Fruit fly (Drosophila melanogaster) whole organism, embryonic: ENCODE data around the gene CCHa2.

Experiments used
- Atf6 ChIP-seq: fragments of 200-800 bp; sonication (Bioruptor generic); IDR thresholded peaks from 2 replicates; pipeline ENCODE4 v1.3.6; 2022; ENCODE audit warnings: missing biosample characterization, missing genetic modification characterization
- B-H1 ChIP-seq: fragments of 200-800 bp; sonication (Bioruptor generic); IDR thresholded peaks from 3 replicates; pipeline ENCODE4 v1.3.6; 2022; ENCODE audit warnings: missing biosample characterization, missing genetic modification characterization
- CG10209 ChIP-seq: fragments of 200-800 bp; sonication (Bioruptor generic); optimal IDR thresholded peaks from 3 replicates; lab custom pipeline; 2017; ENCODE audit warnings: missing biosample characterization, mild to moderate bottlenecking, missing genetic modification characterization, missing genetic modification reagents
- CG10267 ChIP-seq: fragments of 200-800 bp; sonication (Bioruptor generic); optimal IDR thresholded peaks from 2 replicates; lab custom pipeline; 2018; ENCODE audit warnings: missing biosample characterization, mild to moderate bottlenecking, missing genetic modification characterization, moderate library complexity
- CG12299 ChIP-seq: fragments of 200-800 bp; sonication (Bioruptor generic); optimal IDR thresholded peaks from 2 replicates; lab custom pipeline; 2018; ENCODE audit warnings: missing biosample characterization, mild to moderate bottlenecking, missing genetic modification characterization
- CG12769 ChIP-seq: fragments of 200-800 bp; sonication (Bioruptor generic); optimal IDR thresholded peaks from 2 replicates; lab custom pipeline; 2019; ENCODE audit warnings: missing biosample characterization, mild to moderate bottlenecking, missing genetic modification characterization, moderate library complexity
- CG13775 ChIP-seq: fragments of 200-800 bp; sonication (Bioruptor generic); optimal IDR thresholded peaks from 3 replicates; lab custom pipeline; 2017; ENCODE audit warnings: missing biosample characterization, mild to moderate bottlenecking, missing genetic modification characterization
- CG17385 ChIP-seq: fragments of 200-800 bp; sonication (Bioruptor generic); optimal IDR thresholded peaks from 3 replicates; lab custom pipeline; 2018; ENCODE audit warnings: missing biosample characterization, mild to moderate bottlenecking, missing genetic modification characterization
- CG31365 ChIP-seq: fragments of 200-800 bp; sonication (Bioruptor generic); optimal IDR thresholded peaks from 2 replicates; lab custom pipeline; 2018; ENCODE audit warnings: missing biosample characterization, mild to moderate bottlenecking, missing genetic modification characterization
- CG3163 ChIP-seq: fragments of 200-800 bp; sonication (Bioruptor generic); optimal IDR thresholded peaks from 3 replicates; lab custom pipeline; 2016; ENCODE audit warnings: missing biosample characterization, missing genetic modification characterization
- CG32532 ChIP-seq: fragments of 200-800 bp; sonication (Bioruptor generic); IDR thresholded peaks from 2 replicates; pipeline ENCODE4 v1.3.6; 2022; ENCODE audit warnings: missing biosample characterization, missing genetic modification characterization
- CG3838 ChIP-seq: fragments of 200-800 bp; sonication (Bioruptor generic); optimal IDR thresholded peaks from 3 replicates; lab custom pipeline; 2016; ENCODE audit warnings: missing biosample characterization, missing genetic modification characterization
- CG4282 ChIP-seq: fragments of 200-800 bp; sonication (Bioruptor generic); optimal IDR thresholded peaks from 2 replicates; lab custom pipeline; 2016; ENCODE audit warnings: missing biosample characterization, missing genetic modification characterization
- CG4424 ChIP-seq: fragments of 200-800 bp; sonication (Bioruptor generic); optimal IDR thresholded peaks from 3 replicates; lab custom pipeline; 2016; ENCODE audit warnings: missing biosample characterization, missing genetic modification characterization
- CG5245 ChIP-seq: fragments of 200-800 bp; sonication (Bioruptor generic); optimal IDR thresholded peaks from 3 replicates; lab custom pipeline; 2016; ENCODE audit warnings: missing biosample characterization, missing genetic modification characterization
- CG6791 ChIP-seq: fragments of 200-800 bp; sonication (Bioruptor generic); IDR thresholded peaks from 3 replicates; pipeline ENCODE4 v1.3.6; 2022; ENCODE audit warnings: missing biosample characterization, missing genetic modification characterization; ENCODE audit not compliant: partially characterized antibody
- CG6854 ChIP-seq: fragments of 200-800 bp; sonication (Bioruptor generic); optimal IDR thresholded peaks from 3 replicates; lab custom pipeline; 2017; ENCODE audit warnings: missing biosample characterization, mild to moderate bottlenecking, missing genetic modification characterization
- CG7839 ChIP-seq: fragments of 200-800 bp; sonication (Bioruptor generic); optimal IDR thresholded peaks from 3 replicates; lab custom pipeline; 2018; ENCODE audit warnings: missing biosample characterization, mild to moderate bottlenecking, missing genetic modification characterization, moderate library complexity
- CG9215 ChIP-seq: fragments of 200-800 bp; sonication (Bioruptor generic); IDR thresholded peaks from 2 replicates; pipeline ENCODE4 v1.3.6; 2022; ENCODE audit warnings: missing biosample characterization, missing genetic modification characterization
- CG9797 ChIP-seq: fragments of 200-800 bp; sonication (Bioruptor generic); optimal IDR thresholded peaks from 3 replicates; lab custom pipeline; 2018; ENCODE audit warnings: missing biosample characterization, mild to moderate bottlenecking, missing genetic modification characterization
- CG9817 ChIP-seq: fragments of 200-800 bp; sonication (Bioruptor generic); optimal IDR thresholded peaks from 2 replicates; lab custom pipeline; 2018; ENCODE audit warnings: missing biosample characterization, mild to moderate bottlenecking, missing genetic modification characterization, moderate library complexity
- Chrac-16 ChIP-seq: fragments of 200-800 bp; sonication (Bioruptor generic); optimal IDR thresholded peaks from 3 replicates; lab custom pipeline; 2016; ENCODE audit warnings: missing biosample characterization, missing genetic modification characterization
- Dad ChIP-seq: fragments of 200-800 bp; sonication (Bioruptor generic); optimal IDR thresholded peaks from 3 replicates; lab custom pipeline; 2016; ENCODE audit warnings: missing biosample characterization, missing genetic modification characterization
- Dek ChIP-seq: fragments of 200-800 bp; sonication (Bioruptor generic); optimal IDR thresholded peaks from 3 replicates; lab custom pipeline; 2019; ENCODE audit warnings: missing biosample characterization, mild to moderate bottlenecking, missing genetic modification characterization, moderate library complexity
- Doc3 ChIP-seq: fragments of 200-800 bp; sonication (Bioruptor generic); IDR thresholded peaks from 3 replicates; pipeline ENCODE4 v1.3.6; 2022; ENCODE audit warnings: missing biosample characterization, missing genetic modification characterization; ENCODE audit not compliant: partially characterized antibody
- ERR ChIP-seq: fragments of 200-800 bp; sonication (Bioruptor generic); optimal IDR thresholded peaks from 2 replicates; lab custom pipeline; 2016; ENCODE audit warnings: missing biosample characterization, missing genetic modification characterization
- Ets97D ChIP-seq: fragments of 200-800 bp; sonication (Bioruptor generic); optimal IDR thresholded peaks from 3 replicates; lab custom pipeline; 2016; ENCODE audit warnings: missing biosample characterization, missing genetic modification characterization
- NK7.1 ChIP-seq: fragments of 200-800 bp; sonication (Bioruptor generic); optimal IDR thresholded peaks from 3 replicates; lab custom pipeline; 2016; ENCODE audit warnings: missing biosample characterization, missing genetic modification characterization
- Neu2 ChIP-seq: fragments of 200-800 bp; sonication (Bioruptor generic); optimal IDR thresholded peaks from 3 replicates; lab custom pipeline; 2016; ENCODE audit warnings: missing biosample characterization, missing genetic modification characterization, borderline replicate concordance
- Oaz ChIP-seq: fragments of 200-800 bp; sonication (Bioruptor generic); IDR thresholded peaks from 2 replicates; pipeline ENCODE4 v1.3.6; 2022; ENCODE audit warnings: missing biosample characterization, missing genetic modification characterization
- Sin3A ChIP-seq: fragments of >200 bp; optimal IDR thresholded peaks from 2 replicates; lab custom pipeline; 2018
- Trl ChIP-seq, 3 experiments: fragments of >200 bp in 2 of 3; fragments of 200-800 bp in 1 of 3; sonication (Bioruptor generic) in 1 of 3; optimal IDR thresholded peaks; 2 replicates in 1 of 3; 3 replicates in 2 of 3; lab custom pipeline; 2016 to 2017; ENCODE audit warnings: missing biosample characterization in 1 of 3, missing genetic modification characterization in 1 of 3
- amos ChIP-seq: fragments of 200-800 bp; sonication (Bioruptor generic); IDR thresholded peaks from 2 replicates; pipeline ENCODE4 v1.3.6; 2022; ENCODE audit warnings: missing biosample characterization, missing genetic modification characterization; ENCODE audit not compliant: partially characterized antibody
- ap ChIP-seq: fragments of 200-800 bp; sonication (Bioruptor generic); IDR thresholded peaks from 2 replicates; pipeline ENCODE4 v1.3.6; 2022; ENCODE audit warnings: missing biosample characterization, missing genetic modification characterization
- chm ChIP-seq: fragments of 200-800 bp; sonication (Bioruptor generic); IDR thresholded peaks from 2 replicates; pipeline ENCODE4 v1.3.6; 2022; ENCODE audit warnings: missing biosample characterization, missing genetic modification characterization
- crol ChIP-seq: fragments of 200-800 bp; sonication (Bioruptor generic); IDR thresholded peaks from 2 replicates; pipeline ENCODE4 v1.3.6; 2022; ENCODE audit warnings: missing biosample characterization, missing genetic modification characterization
- crp ChIP-seq, 2 experiments: fragments of 200-800 bp; sonication (Bioruptor generic); optimal IDR thresholded peaks; 2 replicates in 1 of 2; 3 replicates in 1 of 2; lab custom pipeline; 2017; ENCODE audit warnings: missing biosample characterization in 2 of 2, missing genetic modification characterization in 2 of 2, mild to moderate bottlenecking in 1 of 2, moderate library complexity in 1 of 2
- cwo ChIP-seq: fragments of 200-800 bp; sonication (Bioruptor generic); optimal IDR thresholded peaks from 3 replicates; lab custom pipeline; 2017; ENCODE audit warnings: missing biosample characterization, missing genetic modification characterization, mild to moderate bottlenecking, moderate library complexity, missing genetic modification reagents
- dan ChIP-seq: fragments of 200-800 bp; sonication (Bioruptor generic); IDR thresholded peaks from 2 replicates; pipeline ENCODE4 v1.3.6; 2022; ENCODE audit warnings: missing biosample characterization, missing genetic modification characterization
- fd102C ChIP-seq: fragments of 200-800 bp; sonication (Bioruptor generic); optimal IDR thresholded peaks from 2 replicates; lab custom pipeline; 2018; ENCODE audit warnings: missing biosample characterization, mild to moderate bottlenecking, missing genetic modification characterization, moderate library complexity
- fru ChIP-seq: fragments of >200 bp; optimal IDR thresholded peaks from 2 replicates; lab custom pipeline; 2017
- inv ChIP-seq: fragments of 200-800 bp; sonication (Bioruptor generic); IDR thresholded peaks from 2 replicates; pipeline ENCODE4 v1.3.6; 2022; ENCODE audit warnings: missing biosample characterization, missing genetic modification characterization; ENCODE audit not compliant: partially characterized antibody
- klu ChIP-seq: fragments of 200-800 bp; sonication (Bioruptor generic); IDR thresholded peaks from 2 replicates; pipeline ENCODE4 v1.3.6; 2022; ENCODE audit warnings: missing biosample characterization, missing genetic modification characterization
- knrl ChIP-seq: fragments of 200-800 bp; sonication (Bioruptor generic); IDR thresholded peaks from 3 replicates; pipeline ENCODE4 v1.3.6; 2022; ENCODE audit warnings: missing biosample characterization, missing genetic modification characterization; ENCODE audit not compliant: partially characterized antibody
- prd ChIP-seq, 3 experiments: fragments of >200 bp in 2 of 3; fragments of 200-800 bp in 1 of 3; sonication (Bioruptor generic) in 1 of 3; optimal IDR thresholded peaks in 2 of 3; IDR thresholded peaks in 1 of 3; 2 replicates in 2 of 3; 3 replicates in 1 of 3; pipeline versions ENCODE4 v1.3.6 to Lab custom; 2017 to 2022; ENCODE audit warnings: missing biosample characterization in 1 of 3, missing genetic modification characterization in 1 of 3
- schlank ChIP-seq: fragments of 200-800 bp; sonication (Bioruptor generic); optimal IDR thresholded peaks from 2 replicates; lab custom pipeline; 2018; ENCODE audit warnings: missing biosample characterization, mild to moderate bottlenecking, missing genetic modification characterization
- slou ChIP-seq: fragments of 200-800 bp; sonication (Bioruptor generic); optimal IDR thresholded peaks from 3 replicates; lab custom pipeline; 2016; ENCODE audit warnings: missing biosample characterization, missing genetic modification characterization
- tna ChIP-seq: fragments of 200-800 bp; sonication (Bioruptor generic); IDR thresholded peaks from 2 replicates; pipeline ENCODE4 v1.3.6; 2022; ENCODE audit warnings: missing biosample characterization, missing genetic modification characterization; ENCODE audit not compliant: partially characterized antibody
- ttk ChIP-seq: fragments of 200-800 bp; sonication (Bioruptor generic); IDR thresholded peaks from 2 replicates; pipeline ENCODE4 v2.1.2; 2022; ENCODE audit warnings: missing biosample characterization, missing genetic modification characterization
- z ChIP-seq: fragments of 200-800 bp; sonication (Bioruptor generic); IDR thresholded peaks from 3 replicates; pipeline ENCODE4 v1.3.6; 2022; ENCODE audit warnings: missing biosample characterization, missing genetic modification characterization

CCHa2 gene

dm6 chr3R:13433623-13434022 is 38.6 kb upstream of the CCHa2 start (continued):
- TF ChIP-seq Sin3A (lab: Kevin White, UChicago) = no peak
- peak; percentile 11 for TF ChIP-seq CG3163 (GFP tag; lab: Kevin White, UChicago)
- TF ChIP-seq cwo (GFP tag; lab: Kevin White, UChicago) = peak; percentile 44
- TF ChIP-seq CG7839 (tag; lab: Kevin White, UChicago) = peak; percentile 71
- peak; percentile 3 for TF ChIP-seq Ets97D (GFP tag; lab: Kevin White, UChicago)
- peak; percentile 73 for TF ChIP-seq Chrac-16 (GFP tag; lab: Kevin White, UChicago)
- TF ChIP-seq CG12769 = peak; percentile 82
- peak; percentile 44; the same call in 1 of the 2 replicates for TF ChIP-seq Oaz (GFP tag; lab: Robert Waterston, UW)
- TF ChIP-seq ERR (GFP tag; lab: Kevin White, UChicago) = no peak
- TF ChIP-seq Neu2 = no peak
- TF ChIP-seq CG6791 (GFP tag; lab: Robert Waterston, UW) = no peak
- no peak for TF ChIP-seq Doc3 (GFP tag; lab: Robert Waterston, UW)
- TF ChIP-seq CG4424 (GFP tag; lab: Kevin White, UChicago) = peak; percentile 73
- peak; percentile 75 for TF ChIP-seq Dek (tag; lab: Kevin White, UChicago)
- no peak for TF ChIP-seq z
- no peak for TF ChIP-seq crol
- TF ChIP-seq schlank (tag; lab: Kevin White, UChicago) = peak; percentile 36
- TF ChIP-seq knrl (GFP tag; lab: Robert Waterston, UW) = no peak
- peak; percentile 75 for TF ChIP-seq CG32532
- peak; percentile 13 for TF ChIP-seq slou (GFP tag; lab: Kevin White, UChicago)
- TF ChIP-seq dan (GFP tag; lab: Robert Waterston, UW) = no peak
- peak; percentile 85 for TF ChIP-seq Atf6
- TF ChIP-seq CG6854 (GFP tag; lab: Kevin White, UChicago) = peak; percentile 69
- TF ChIP-seq prd (optimal IDR thresholded peaks at IDR 0.05; lab: Kevin White, UChicago) = no peak
- TF ChIP-seq prd (GFP tag; IDR thresholded peaks at IDR 0.05; lab: Robert Waterston, UW) = peak; percentile 62
- no peak for TF ChIP-seq NK7.1 (GFP tag; lab: Kevin White, UChicago)
- TF ChIP-seq amos (GFP tag; lab: Robert Waterston, UW) = no peak
- TF ChIP-seq fru (lab: Kevin White, UChicago) = no peak
- no peak for TF ChIP-seq CG9797
- TF ChIP-seq B-H1 (GFP tag; lab: Robert Waterston, UW) = peak; percentile 62
- TF ChIP-seq CG17385 (GFP tag; lab: Kevin White, UChicago) = peak; percentile 85
- peak in 1 of 2 experiments; percentile 41 for TF ChIP-seq crp (GFP tag; optimal IDR thresholded peaks at IDR 0.05; lab: Kevin White, UChicago)
- TF ChIP-seq CG9817 = peak; percentile 76
- peak; percentile 46; the same call in 1 of the 2 replicates for TF ChIP-seq ttk
- TF ChIP-seq ap (GFP tag; lab: Robert Waterston, UW) = peak; percentile 63
- no peak for TF ChIP-seq tna (GFP tag; lab: Robert Waterston, UW)
- TF ChIP-seq inv = no peak
- TF ChIP-seq CG12299 (tag; lab: Kevin White, UChicago) = peak; percentile 88
- no peak for TF ChIP-seq Dad (GFP tag; lab: Kevin White, UChicago)
- TF ChIP-seq fd102C (GFP tag; lab: Kevin White, UChicago) = no peak
- TF ChIP-seq CG13775 (GFP tag; lab: Kevin White, UChicago) = peak; percentile 83
- peak; percentile 84 for TF ChIP-seq CG10209 (GFP tag; lab: Kevin White, UChicago)
- TF ChIP-seq CG10267 (tag; lab: Kevin White, UChicago) = peak; percentile 75
- peak; percentile 62 for TF ChIP-seq CG3838
- TF ChIP-seq CG5245 (GFP tag; lab: Kevin White, UChicago) = peak; percentile 65
- TF ChIP-seq CG9215 (GFP tag; lab: Robert Waterston, UW) = peak; percentile 39; the same call in 1 of the 2 replicates
- TF ChIP-seq CG4282 = no peak
- TF ChIP-seq klu = peak; percentile 35; the same call in 1 of the 2 replicates
- TF ChIP-seq Trl (optimal IDR thresholded peaks at IDR 0.05; lab: Kevin White, UChicago) = no peak
- TF ChIP-seq Trl (GFP tag; optimal IDR thresholded peaks at IDR 0.05; lab: Kevin White, UChicago) = peak; percentile 15
- TF ChIP-seq CG31365 (tag; lab: Kevin White, UChicago) = peak; percentile 37
- peak; percentile 68; the same call in 1 of the 2 replicates for TF ChIP-seq chm (GFP tag; lab: Robert Waterston, UW)
